Worm (Caenorhabditis elegans) whole organism, young adult: Measurements from ENCODE around the gene F01D5.6.
"Not testable (repeated sequence)": the region's sequence is repeated elsewhere in the genome, so short reads cannot be mapped to it uniquely, and the experiment has no call there.

Experiments used
- B0019.2 ChIP-seq: fragments of 200-800 bp; sonication (Bioruptor generic); conservative IDR thresholded peaks from 2 replicates; pipeline ENCODE4 v1.3.6; 2022; ENCODE audit warnings: missing genetic modification reagents, missing genetic modification characterization, missing compliant biosample characterization
- B0336.3 ChIP-seq: fragments of 200-800 bp; sonication (Bioruptor generic); IDR thresholded peaks from 2 replicates; pipeline ENCODE4 v1.3.6; 2022; ENCODE audit warnings: missing genetic modification characterization, missing compliant biosample characterization
- C06A6.2 ChIP-seq: fragments of 200-800 bp; sonication (Bioruptor generic); conservative IDR thresholded peaks from 2 replicates; pipeline ENCODE4 v1.3.6; 2022; ENCODE audit warnings: missing genetic modification characterization, missing compliant biosample characterization
- C17E4.6 ChIP-seq: fragments of 200-800 bp; sonication (Bioruptor generic); IDR thresholded peaks from 2 replicates; pipeline ENCODE4 v1.3.6; 2022; ENCODE audit warnings: missing genetic modification reagents, missing genetic modification characterization, missing compliant biosample characterization
- F22D6.2 ChIP-seq: sonication (generic microtip); optimal IDR thresholded peaks from 2 replicates; lab custom pipeline; 2016; ENCODE audit warnings: mild to moderate bottlenecking, missing genetic modification characterization, missing compliant biosample characterization
- F23B12.7 ChIP-seq: sonication (generic microtip); optimal IDR thresholded peaks from 2 replicates; lab custom pipeline; 2017; ENCODE audit warnings: missing genetic modification characterization, mild to moderate bottlenecking, missing compliant biosample characterization, antibody characterized with exemption, moderate library complexity; ENCODE audit not compliant: insufficient read depth
- F33H1.4 ChIP-seq: fragments of 200-800 bp; sonication (Bioruptor generic); IDR thresholded peaks from 2 replicates; pipeline ENCODE4 v1.3.6; 2022; ENCODE audit warnings: missing genetic modification reagents, missing genetic modification characterization, missing compliant biosample characterization
- F39B2.1 ChIP-seq: fragments of 200-800 bp; sonication (Bioruptor generic); IDR thresholded peaks from 2 replicates; pipeline ENCODE4 v1.3.6; 2022; ENCODE audit warnings: missing genetic modification reagents, missing genetic modification characterization, missing compliant biosample characterization
- F49E8.2 ChIP-seq: sonication (generic microtip); optimal IDR thresholded peaks from 3 replicates; lab custom pipeline; 2017; ENCODE audit warnings: missing genetic modification characterization, mild to moderate bottlenecking, missing compliant biosample characterization, antibody characterized with exemption, moderate library complexity; ENCODE audit not compliant: insufficient read depth
- F52B5.7 ChIP-seq: sonication (generic microtip); optimal IDR thresholded peaks from 2 replicates; lab custom pipeline; 2016; ENCODE audit warnings: mild to moderate bottlenecking, missing genetic modification characterization, missing compliant biosample characterization
- F57C9.4 ChIP-seq: sonication (generic microtip); optimal IDR thresholded peaks from 2 replicates; lab custom pipeline; 2017; ENCODE audit warnings: mild to moderate bottlenecking, missing genetic modification characterization, missing compliant biosample characterization
- K11D2.4 ChIP-seq: fragments of 200-800 bp; sonication (Bioruptor generic); IDR thresholded peaks from 2 replicates; pipeline ENCODE4 v1.3.6; 2022; ENCODE audit warnings: missing genetic modification reagents, missing genetic modification characterization, missing compliant biosample characterization
- Y53F4B.3 ChIP-seq: fragments of 200-800 bp; sonication (Bioruptor generic); IDR thresholded peaks from 2 replicates; pipeline ENCODE4 v1.3.6; 2022; ENCODE audit warnings: missing genetic modification reagents, missing genetic modification characterization, missing compliant biosample characterization
- Y53G8AR.9 ChIP-seq: fragments of 200-800 bp; sonication (Bioruptor generic); conservative IDR thresholded peaks from 2 replicates; pipeline ENCODE4 v1.3.6; 2022; ENCODE audit warnings: missing genetic modification reagents, missing genetic modification characterization, missing compliant biosample characterization
- Y79H2A.3 ChIP-seq: fragments of 200-800 bp; sonication (Bioruptor generic); conservative IDR thresholded peaks from 2 replicates; pipeline ENCODE4 v1.3.6; 2022; ENCODE audit warnings: missing genetic modification reagents, missing genetic modification characterization, missing compliant biosample characterization
- ZK185.1 ChIP-seq: sonication (generic microtip); optimal IDR thresholded peaks from 2 replicates; lab custom pipeline; 2016; ENCODE audit warnings: mild to moderate bottlenecking, missing genetic modification characterization, missing compliant biosample characterization; ENCODE audit not compliant: poor library complexity, severe bottlenecking
- akir-1 ChIP-seq: fragments of 200-800 bp; sonication (Bioruptor generic); optimal IDR thresholded peaks from 2 replicates; lab custom pipeline; 2018; ENCODE audit warnings: mild to moderate bottlenecking, missing genetic modification characterization, moderate library complexity, missing compliant biosample characterization
- aptf-2 ChIP-seq: fragments of 200-800 bp; sonication (Bioruptor generic); conservative IDR thresholded peaks from 2 replicates; pipeline ENCODE4 v1.3.6; 2022; ENCODE audit warnings: missing genetic modification reagents, missing genetic modification characterization, missing compliant biosample characterization
- aptf-3 ChIP-seq: fragments of 200-800 bp; sonication (Bioruptor generic); IDR thresholded peaks from 2 replicates; pipeline ENCODE4 v1.3.6; 2022; ENCODE audit warnings: missing genetic modification characterization, missing compliant biosample characterization
- ccch-3 ChIP-seq: fragments of 200-800 bp; sonication (Bioruptor generic); optimal IDR thresholded peaks from 2 replicates; lab custom pipeline; 2018; ENCODE audit warnings: mild to moderate bottlenecking, missing genetic modification characterization, missing compliant biosample characterization
- ceh-91 ChIP-seq: fragments of 200-800 bp; sonication (Bioruptor generic); IDR thresholded peaks from 2 replicates; pipeline ENCODE4 v1.3.6; 2022; ENCODE audit warnings: missing genetic modification reagents, missing genetic modification characterization, missing compliant biosample characterization
- chd-7 ChIP-seq: sonication (generic microtip); optimal IDR thresholded peaks from 2 replicates; lab custom pipeline; 2016; ENCODE audit warnings: mild to moderate bottlenecking, missing genetic modification characterization, moderate library complexity, missing compliant biosample characterization
- die-1 ChIP-seq: sonication (generic microtip); optimal IDR thresholded peaks from 2 replicates; lab custom pipeline; 2016; ENCODE audit warnings: missing genotype, mild to moderate bottlenecking, missing genetic modification characterization, missing compliant biosample characterization
- dox-1 ChIP-seq: fragments of 200-800 bp; sonication (Bioruptor generic); IDR thresholded peaks from 2 replicates; pipeline ENCODE4 v1.3.6; 2022; ENCODE audit warnings: missing genetic modification reagents, missing genetic modification characterization, missing compliant biosample characterization
- egl-18 ChIP-seq: fragments of 200-800 bp; sonication (Bioruptor generic); IDR thresholded peaks from 2 replicates; pipeline ENCODE4 v1.3.6; 2022; ENCODE audit warnings: missing genetic modification reagents, missing genetic modification characterization, missing compliant biosample characterization
- egrh-3 ChIP-seq: fragments of 200-800 bp; sonication (Bioruptor generic); IDR thresholded peaks from 2 replicates; pipeline ENCODE4 v1.3.6; 2022; ENCODE audit warnings: missing genetic modification reagents, missing genetic modification characterization, missing compliant biosample characterization
- ekl-4 ChIP-seq: fragments of 200-800 bp; sonication (Bioruptor generic); IDR thresholded peaks from 2 replicates; pipeline ENCODE4 v1.3.6; 2022; ENCODE audit warnings: missing genetic modification reagents, missing genetic modification characterization, missing compliant biosample characterization
- hlh-26 ChIP-seq: fragments of 200-800 bp; sonication (Bioruptor generic); conservative IDR thresholded peaks from 2 replicates; pipeline ENCODE4 v1.3.6; 2022; ENCODE audit warnings: missing genetic modification reagents, missing genetic modification characterization, missing compliant biosample characterization
- hsf-1 ChIP-seq: fragments of 200-800 bp; sonication (Bioruptor generic); IDR thresholded peaks from 2 replicates; pipeline ENCODE4 v1.3.6; 2022; ENCODE audit warnings: missing genetic modification reagents, missing genetic modification characterization, missing compliant biosample characterization
- lin-26 ChIP-seq: fragments of 200-800 bp; sonication (Bioruptor generic); IDR thresholded peaks from 2 replicates; pipeline ENCODE4 v1.3.6; 2022; ENCODE audit warnings: missing genetic modification reagents, missing genetic modification characterization, missing compliant biosample characterization
- madf-6 ChIP-seq: fragments of 200-800 bp; sonication (Bioruptor generic); IDR thresholded peaks from 2 replicates; pipeline ENCODE4 v1.3.6; 2022; ENCODE audit warnings: missing genetic modification reagents, missing genetic modification characterization, missing compliant biosample characterization
- nhr-80 ChIP-seq: sonication (generic microtip); optimal IDR thresholded peaks from 2 replicates; lab custom pipeline; 2016; ENCODE audit warnings: missing genetic modification characterization, missing compliant biosample characterization
- snpc-4 ChIP-seq, 5 experiments: fragments of 150-350 bp in 1 of 5; sonication (generic microtip) in 4 of 5; optimal IDR thresholded peaks; 2 replicates each; lab custom pipeline; 2014 to 2018; ENCODE audit warnings: missing genetic modification characterization in 5 of 5, missing biosample characterization in 3 of 5, antibody characterized with exemption in 2 of 5, mild to moderate bottlenecking in 2 of 5, missing compliant biosample characterization in 2 of 5, missing genotype in 2 of 5, moderate library complexity in 2 of 5, missing genetic modification reagents in 1 of 5
- tbp1 ChIP-seq: fragments of 200-800 bp; sonication (Bioruptor generic); optimal IDR thresholded peaks from 2 replicates; lab custom pipeline; 2018; ENCODE audit warnings: mild to moderate bottlenecking, missing genetic modification characterization, missing compliant biosample characterization
- unc-62 ChIP-seq: fragments of 150-350 bp; optimal IDR thresholded peaks from 2 replicates; lab custom pipeline; 2014; ENCODE audit warnings: missing biosample characterization, missing genetic modification reagents, missing genetic modification characterization
- ztf-18 ChIP-seq: sonication (generic microtip); optimal IDR thresholded peaks from 2 replicates; lab custom pipeline; 2016; ENCODE audit warnings: missing genotype, mild to moderate bottlenecking, missing genetic modification characterization, missing compliant biosample characterization
- ztf-22 ChIP-seq: fragments of 200-800 bp; sonication (Bioruptor generic); optimal IDR thresholded peaks from 2 replicates; lab custom pipeline; 2018; ENCODE audit warnings: mild to moderate bottlenecking, missing genetic modification characterization, moderate library complexity, missing compliant biosample characterization
- ztf-26 ChIP-seq: sonication (generic microtip); optimal IDR thresholded peaks from 2 replicates; lab custom pipeline; 2017; ENCODE audit warnings: missing genetic modification characterization, missing compliant biosample characterization

F01D5.6 gene

DNA sequence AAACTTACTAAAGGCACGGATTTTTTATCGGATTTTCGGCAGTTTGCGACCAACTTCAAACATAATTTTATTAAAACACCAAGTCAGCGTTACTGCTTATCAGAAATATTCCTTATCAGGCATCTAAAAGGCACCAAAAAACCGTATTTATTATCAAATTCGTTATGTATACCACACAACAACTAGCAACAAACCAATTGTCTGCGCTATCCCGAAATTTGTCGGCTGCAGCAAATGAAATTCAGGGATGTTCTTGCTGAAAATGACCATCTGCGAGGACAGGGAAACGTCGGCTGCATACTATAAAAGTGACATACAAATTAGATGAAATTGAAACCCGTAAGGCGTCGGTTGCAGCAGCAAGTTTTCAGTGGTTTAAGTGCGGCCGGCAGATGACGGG is 8.3 kb upstream of the F01D5.6 start:
- TF ChIP-seq nhr-80 = peak; percentile 20
- TF ChIP-seq Y53G8AR.9 (GFP tag; lab: Robert Waterston, UW) = no peak
- no peak for TF ChIP-seq snpc-4 (GFP tag; optimal IDR thresholded peaks at IDR 0.05; lab: Kevin White, UChicago)
- TF ChIP-seq snpc-4 (tag; optimal IDR thresholded peaks at IDR 0.05; lab: Kevin White, UChicago) = peak in 2 of 4 experiments; percentile 48 to 76

- TF ChIP-seq F57C9.4 (tag; lab: Kevin White, UChicago) (no peak), die-1 (no peak), nhr-80 (no peak), Y53G8AR.9 (GFP tag; lab: Robert Waterston, UW) (no peak), ekl-4 (no peak), dox-1 (GFP tag; lab: Robert Waterston, UW) (no peak), B0019.2 (GFP tag; lab: Robert Waterston, UW) (no peak), F49E8.2 (tag; lab: Kevin White, UChicago) (no peak), F22D6.2 (no peak), F33H1.4 (GFP tag; lab: Robert Waterston, UW) (no peak), ceh-91 (no peak), Y79H2A.3 (GFP tag; lab: Robert Waterston, UW) (no peak), tbp1 (GFP tag; lab: Kevin White, UChicago) (no peak), aptf-3 (GFP tag; lab: Robert Waterston, UW) (no peak), akir-1 (GFP tag; lab: Kevin White, UChicago) (no peak), egrh-3 (GFP tag; lab: Robert Waterston, UW) (no peak), ztf-22 (no peak), hsf-1 (no peak), egl-18 (GFP tag; lab: Robert Waterston, UW) (no peak)
- TF ChIP-seq, all 124 proteins: peak for 0
Measured at ce11 chrII:13998964-13999363, 7.3 kb upstream of the F01D5.6 start, which contains the start of gene F01D5.2. F01D5.2 (minus strand) TSS chrII:13999064.

- TF ChIP-seq F23B12.7; ztf-18 (tag; lab: Kevin White, UChicago); ZK185.1 (tag; lab: Kevin White, UChicago): not testable (repeated sequence)
Measured at ce11 chrII:14000044-14000443, 6.3 kb upstream of the F01D5.6 start, which contains the start of gene F01D5.3. F01D5.3 (minus strand) TSS chrII:14000144.

DNA sequence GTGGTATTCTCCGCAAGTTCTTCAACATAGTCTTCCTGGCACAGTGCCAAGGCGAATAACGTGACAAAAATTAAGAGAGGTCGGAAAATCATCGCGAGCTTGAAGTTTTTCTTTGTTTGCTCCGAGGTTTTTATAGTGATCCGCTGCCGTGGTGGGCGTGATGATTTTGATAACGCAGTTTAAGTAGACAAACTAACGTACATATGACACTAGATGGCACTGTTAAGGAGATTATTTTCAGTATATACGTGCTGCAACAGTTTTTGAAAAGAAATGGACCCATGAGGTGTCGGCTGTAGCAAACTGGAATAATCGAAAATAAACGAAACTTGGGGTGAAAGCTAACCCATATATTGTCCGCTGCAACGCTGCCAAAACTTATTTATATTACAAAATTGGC is 4.1 kb upstream of the F01D5.6 start, which contains the start of gene F01D5.5:
Gene F01D5.5, minus strand, starts transcription at position 101 of the 400 bp plus-strand sequence.
- TF ChIP-seq F52B5.7 (tag; lab: Kevin White, UChicago) (no peak), chd-7 (tag; lab: Kevin White, UChicago) (no peak), F39B2.1 (GFP tag; lab: Robert Waterston, UW) (no peak), unc-62 (no peak), B0336.3 (GFP tag; lab: Robert Waterston, UW) (no peak), ztf-26 (tag; lab: Kevin White, UChicago) (no peak), lin-26 (GFP tag; lab: Robert Waterston, UW) (no peak), C17E4.6 (GFP tag; lab: Robert Waterston, UW) (no peak), B0019.2 (GFP tag; lab: Robert Waterston, UW) (no peak), ztf-22 (no peak), C06A6.2 (GFP tag; lab: Robert Waterston, UW) (no peak), aptf-2 (GFP tag; lab: Robert Waterston, UW) (no peak), K11D2.4 (GFP tag; lab: Robert Waterston, UW) (no peak), madf-6 (GFP tag; lab: Robert Waterston, UW) (no peak), ccch-3 (GFP tag; lab: Kevin White, UChicago) (no peak), Y53F4B.3 (GFP tag; lab: Robert Waterston, UW) (no peak), hlh-26 (no peak)
